Worm (Caenorhabditis elegans): ENCODE data around the gene srg-40.

The srg-40 gene

ce11 chrV:11164475-11164874, at the start of gene srg-40:
Gene srg-40 (minus strand): TSS chrV:11164575.
- TF ChIP-seq W03F9.2 (tag; optimal IDR thresholded peaks at IDR 0.05), result no peak
- TF ChIP-seq him-1 (tag; optimal IDR thresholded peaks at IDR 0.05), result no peak
- no peak for TF ChIP-seq dao-5 (tag; optimal IDR thresholded peaks at IDR 0.05)

ce11 chrV:11211323-11211722, 46.9 kb upstream of the srg-40 start:
- TF ChIP-seq dao-5 (tag; optimal IDR thresholded peaks at IDR 0.05) (no peak), W03F9.2 (tag; optimal IDR thresholded peaks at IDR 0.05) (no peak), him-1 (tag; optimal IDR thresholded peaks at IDR 0.05) (no peak)

ce11 chrV:11209452-11210188, 45.2 kb upstream of the srg-40 start:
- TF ChIP-seq dao-5 (tag; optimal IDR thresholded peaks at IDR 0.05) (no peak), W03F9.2 (tag; optimal IDR thresholded peaks at IDR 0.05) (no peak), him-1 (tag; optimal IDR thresholded peaks at IDR 0.05) (no peak)

- TF ChIP-seq him-1 (tag; optimal IDR thresholded peaks at IDR 0.05), result no peak
- no peak for TF ChIP-seq dao-5 (tag; optimal IDR thresholded peaks at IDR 0.05)
- no peak for TF ChIP-seq W03F9.2 (tag; optimal IDR thresholded peaks at IDR 0.05)
Observed at ce11 chrV:11206467-11206866, 42.1 kb upstream of the srg-40 start.

ce11 chrV:11204452-11204851, 40.1 kb upstream of the srg-40 start:
- TF ChIP-seq him-1 (tag; optimal IDR thresholded peaks at IDR 0.05), result no peak
- no peak for TF ChIP-seq W03F9.2 (tag; optimal IDR thresholded peaks at IDR 0.05)
- TF ChIP-seq dao-5 (tag; optimal IDR thresholded peaks at IDR 0.05), result no peak

ce11 chrV:11201826-11202565, 37.6 kb upstream of the srg-40 start, which contains the start of gene K10D6.4:
Gene K10D6.4 (plus strand): TSS chrV:11201925.
- TF ChIP-seq dao-5 (tag; optimal IDR thresholded peaks at IDR 0.05), result no peak
- no peak for TF ChIP-seq W03F9.2 (tag; optimal IDR thresholded peaks at IDR 0.05)
- TF ChIP-seq him-1 (tag; optimal IDR thresholded peaks at IDR 0.05), result no peak

- no peak for TF ChIP-seq him-1 (tag; optimal IDR thresholded peaks at IDR 0.05)
- TF ChIP-seq dao-5 (tag; optimal IDR thresholded peaks at IDR 0.05), result no peak
- TF ChIP-seq W03F9.2 (tag; optimal IDR thresholded peaks at IDR 0.05), result no peak
Observed at ce11 chrV:11200316-11200715, 35.9 kb upstream of the srg-40 start, which contains the start of gene K10D6.3. Gene K10D6.3 (plus strand): TSS chrV:11200616.

- TF ChIP-seq him-1 (tag; optimal IDR thresholded peaks at IDR 0.05) (no peak), dao-5 (tag; optimal IDR thresholded peaks at IDR 0.05) (no peak), W03F9.2 (tag; optimal IDR thresholded peaks at IDR 0.05) (no peak)
Observed at ce11 chrV:11199497-11199896, 35.1 kb upstream of the srg-40 start.

ce11 chrV:11198094-11198493, 33.7 kb upstream of the srg-40 start:
- TF ChIP-seq him-1 (tag; optimal IDR thresholded peaks at IDR 0.05), result no peak
- TF ChIP-seq W03F9.2 (tag; optimal IDR thresholded peaks at IDR 0.05), result no peak
- TF ChIP-seq dao-5 (tag; optimal IDR thresholded peaks at IDR 0.05), result no peak

- TF ChIP-seq W03F9.2 (tag; optimal IDR thresholded peaks at IDR 0.05) (no peak), dao-5 (tag; optimal IDR thresholded peaks at IDR 0.05) (no peak), him-1 (tag; optimal IDR thresholded peaks at IDR 0.05) (no peak)
Observed at ce11 chrV:11196631-11197258, 32.4 kb upstream of the srg-40 start.

ce11 chrV:11196109-11196508, 31.7 kb upstream of the srg-40 start, which contains the start of gene clc-6:
Gene clc-6 (minus strand): TSS chrV:11196209.
- TF ChIP-seq W03F9.2 (tag; optimal IDR thresholded peaks at IDR 0.05), result no peak
- no peak for TF ChIP-seq dao-5 (tag; optimal IDR thresholded peaks at IDR 0.05)
- no peak for TF ChIP-seq him-1 (tag; optimal IDR thresholded peaks at IDR 0.05)

ce11 chrV:11190983-11191382, 26.6 kb upstream of the srg-40 start, which contains the start of gene lgc-49:
Gene lgc-49 (plus strand): TSS chrV:11191283.
- no peak for TF ChIP-seq dao-5 (tag; optimal IDR thresholded peaks at IDR 0.05)
- TF ChIP-seq W03F9.2 (tag; optimal IDR thresholded peaks at IDR 0.05), result no peak
- no peak for TF ChIP-seq him-1 (tag; optimal IDR thresholded peaks at IDR 0.05)

- TF ChIP-seq W03F9.2 (tag; optimal IDR thresholded peaks at IDR 0.05), result no peak
- no peak for TF ChIP-seq him-1 (tag; optimal IDR thresholded peaks at IDR 0.05)
- TF ChIP-seq dao-5 (tag; optimal IDR thresholded peaks at IDR 0.05), result no peak
Observed at ce11 chrV:11182925-11183324, 18.6 kb upstream of the srg-40 start, which contains the start of gene cnc-10. Gene cnc-10 (plus strand): TSS chrV:11183225.

- no peak for TF ChIP-seq W03F9.2 (tag; optimal IDR thresholded peaks at IDR 0.05)
- no peak for TF ChIP-seq dao-5 (tag; optimal IDR thresholded peaks at IDR 0.05)
- TF ChIP-seq him-1 (tag; optimal IDR thresholded peaks at IDR 0.05), result no peak
Observed at ce11 chrV:11180951-11181350, 16.6 kb upstream of the srg-40 start.
